Fruit fly (Drosophila melanogaster) whole organism, prepupa: ENCODE measurements around the gene CG31106.

Experiments used
- Blimp-1 ChIP-seq: fragments of 200-800 bp; sonication (Bioruptor generic); optimal IDR thresholded peaks from 3 replicates; lab custom pipeline; 2017; ENCODE audit warnings: missing biosample characterization, missing genetic modification characterization, mild to moderate bottlenecking, moderate library complexity, missing genetic modification reagents
- CG10631 ChIP-seq: fragments of 200-800 bp; sonication (Bioruptor generic); optimal IDR thresholded peaks from 2 replicates; lab custom pipeline; 2016; ENCODE audit warnings: missing biosample characterization, missing genetic modification characterization
- CG11294 ChIP-seq: fragments of 200-800 bp; sonication (Bioruptor generic); IDR thresholded peaks from 2 replicates; pipeline ENCODE4 v1.3.6; 2022; ENCODE audit warnings: missing biosample characterization, missing genetic modification characterization
- CG15336 ChIP-seq: fragments of 200-800 bp; sonication (Bioruptor generic); IDR thresholded peaks from 2 replicates; pipeline ENCODE4 v1.3.6; 2022; ENCODE audit warnings: missing biosample characterization, missing genetic modification characterization
- CG1621 ChIP-seq: fragments of 200-800 bp; sonication (Bioruptor generic); optimal IDR thresholded peaks from 3 replicates; lab custom pipeline; 2018; ENCODE audit warnings: missing biosample characterization, mild to moderate bottlenecking, missing genetic modification characterization
- CG3032 ChIP-seq: fragments of 200-800 bp; optimal IDR thresholded peaks from 2 replicates; lab custom pipeline; 2019; ENCODE audit warnings: missing biosample characterization, mild to moderate bottlenecking, missing genetic modification characterization, moderate library complexity
- CG31627 ChIP-seq: fragments of 200-800 bp; sonication (Bioruptor generic); optimal IDR thresholded peaks from 3 replicates; lab custom pipeline; 2016; ENCODE audit warnings: missing biosample characterization, missing genetic modification characterization
- CG32006 ChIP-seq: fragments of 200-800 bp; sonication (Bioruptor generic); optimal IDR thresholded peaks from 3 replicates; lab custom pipeline; 2017; ENCODE audit warnings: missing biosample characterization, mild to moderate bottlenecking, missing genetic modification characterization
- CG34406 ChIP-seq: fragments of 200-800 bp; sonication (Bioruptor generic); optimal IDR thresholded peaks from 3 replicates; lab custom pipeline; 2016; ENCODE audit warnings: missing biosample characterization, missing genetic modification characterization
- CG3919 ChIP-seq: fragments of 200-800 bp; sonication (Bioruptor generic); optimal IDR thresholded peaks from 3 replicates; lab custom pipeline; 2016; ENCODE audit warnings: missing biosample characterization, missing genetic modification characterization
- CG4318 ChIP-seq: fragments of 200-800 bp; sonication (Bioruptor generic); optimal IDR thresholded peaks from 3 replicates; lab custom pipeline; 2017; ENCODE audit warnings: missing biosample characterization, mild to moderate bottlenecking, missing genetic modification characterization
- CG6163 ChIP-seq: fragments of 200-800 bp; sonication (Bioruptor generic); IDR thresholded peaks from 3 replicates; pipeline ENCODE4 v1.3.6; 2022; ENCODE audit warnings: missing biosample characterization, missing genetic modification characterization
- CG6276 ChIP-seq: fragments of 200-800 bp; sonication (Bioruptor generic); optimal IDR thresholded peaks from 2 replicates; lab custom pipeline; 2017; ENCODE audit warnings: missing biosample characterization, mild to moderate bottlenecking, missing genetic modification characterization
- CG6792 ChIP-seq: fragments of 200-800 bp; sonication (Bioruptor generic); optimal IDR thresholded peaks from 3 replicates; lab custom pipeline; 2016; ENCODE audit warnings: missing biosample characterization, missing genetic modification characterization
- CG6808 ChIP-seq: fragments of 200-800 bp; sonication (Bioruptor generic); optimal IDR thresholded peaks from 3 replicates; lab custom pipeline; 2017; ENCODE audit warnings: missing biosample characterization, missing genetic modification characterization, mild to moderate bottlenecking, moderate library complexity, missing genetic modification reagents
- CG6854 ChIP-seq: fragments of 200-800 bp; sonication (Bioruptor generic); optimal IDR thresholded peaks from 2 replicates; lab custom pipeline; 2017; ENCODE audit warnings: missing biosample characterization, mild to moderate bottlenecking, missing genetic modification characterization
- CG8319 ChIP-seq: fragments of 200-800 bp; sonication (Bioruptor generic); optimal IDR thresholded peaks from 3 replicates; lab custom pipeline; 2016; ENCODE audit warnings: missing biosample characterization, missing genetic modification characterization
- CG8632 ChIP-seq: fragments of 200-800 bp; sonication (Bioruptor generic); optimal IDR thresholded peaks from 3 replicates; lab custom pipeline; 2016; ENCODE audit warnings: missing biosample characterization, missing genetic modification characterization
- CG9139 ChIP-seq: fragments of 200-800 bp; sonication (Bioruptor generic); optimal IDR thresholded peaks from 3 replicates; lab custom pipeline; 2017; ENCODE audit warnings: missing biosample characterization, mild to moderate bottlenecking, missing genetic modification characterization
- Eip75B ChIP-seq: fragments of 200-800 bp; sonication (Bioruptor generic); optimal IDR thresholded peaks from 3 replicates; lab custom pipeline; 2016; ENCODE audit warnings: missing biosample characterization, missing genetic modification characterization
- Eip93F ChIP-seq: fragments of 200-800 bp; sonication (Bioruptor generic); optimal IDR thresholded peaks from 2 replicates; lab custom pipeline; 2016; ENCODE audit warnings: missing biosample characterization, mild to moderate bottlenecking, missing genetic modification characterization
- Ets21C ChIP-seq: fragments of 200-800 bp; sonication (Bioruptor generic); optimal IDR thresholded peaks from 3 replicates; lab custom pipeline; 2016; ENCODE audit warnings: missing biosample characterization, missing genetic modification characterization
- Ets96B ChIP-seq: fragments of 200-800 bp; optimal IDR thresholded peaks from 2 replicates; lab custom pipeline; 2019; ENCODE audit warnings: missing biosample characterization, mild to moderate bottlenecking, missing genetic modification characterization, moderate library complexity
- Gug ChIP-seq: fragments of 200-800 bp; sonication (Bioruptor generic); IDR thresholded peaks from 2 replicates; pipeline ENCODE4 v1.3.6; 2022; ENCODE audit warnings: missing biosample characterization, missing genetic modification characterization
- Hr39 ChIP-seq: fragments of 200-800 bp; sonication (Bioruptor generic); optimal IDR thresholded peaks from 2 replicates; lab custom pipeline; 2016; ENCODE audit warnings: missing biosample characterization, missing genetic modification characterization
- Hr4 ChIP-seq: fragments of 200-800 bp; sonication (Bioruptor generic); optimal IDR thresholded peaks from 3 replicates; lab custom pipeline; 2016; ENCODE audit warnings: missing biosample characterization, missing genetic modification characterization
- Lpt ChIP-seq: fragments of 200-800 bp; sonication (Bioruptor generic); optimal IDR thresholded peaks from 3 replicates; lab custom pipeline; 2016; ENCODE audit warnings: missing biosample characterization, missing genetic modification characterization
- OdsH ChIP-seq: fragments of 200-800 bp; sonication (Bioruptor generic); optimal IDR thresholded peaks from 3 replicates; lab custom pipeline; 2016; ENCODE audit warnings: missing biosample characterization, missing genetic modification characterization
- Sox102F ChIP-seq: fragments of 200-800 bp; sonication (Bioruptor generic); optimal IDR thresholded peaks from 2 replicates; lab custom pipeline; 2016; ENCODE audit warnings: missing biosample characterization, mild to moderate bottlenecking, missing genetic modification characterization
- Sox14 ChIP-seq: fragments of 200-800 bp; sonication (Bioruptor generic); optimal IDR thresholded peaks from 3 replicates; lab custom pipeline; 2016; ENCODE audit warnings: missing biosample characterization, missing genetic modification characterization
- Sox15 ChIP-seq: fragments of 200-800 bp; sonication (Bioruptor generic); optimal IDR thresholded peaks from 3 replicates; lab custom pipeline; 2016; ENCODE audit warnings: missing biosample characterization, missing genetic modification characterization
- acj6 ChIP-seq: fragments of 200-800 bp; sonication (Bioruptor generic); optimal IDR thresholded peaks from 3 replicates; lab custom pipeline; 2016; ENCODE audit warnings: missing biosample characterization, missing genetic modification characterization
- cyc ChIP-seq: fragments of 200-800 bp; sonication (Bioruptor generic); optimal IDR thresholded peaks from 3 replicates; lab custom pipeline; 2016; ENCODE audit warnings: missing biosample characterization, missing genetic modification characterization
- dac ChIP-seq: fragments of 200-800 bp; sonication (Bioruptor generic); optimal IDR thresholded peaks from 2 replicates; lab custom pipeline; 2017; ENCODE audit warnings: missing biosample characterization, mild to moderate bottlenecking, missing genetic modification characterization
- dsx ChIP-seq: fragments of 200-800 bp; optimal IDR thresholded peaks from 3 replicates; lab custom pipeline; 2019; ENCODE audit warnings: missing biosample characterization, mild to moderate bottlenecking, missing genetic modification characterization, moderate library complexity; ENCODE audit not compliant: poor library complexity, severe bottlenecking
- eg ChIP-seq: fragments of 200-800 bp; sonication (Bioruptor generic); IDR thresholded peaks from 3 replicates; pipeline ENCODE4 v1.3.6; 2022; ENCODE audit warnings: missing biosample characterization, missing genetic modification characterization
- fd59A ChIP-seq: fragments of 200-800 bp; sonication (Bioruptor generic); optimal IDR thresholded peaks from 2 replicates; lab custom pipeline; 2017; ENCODE audit warnings: missing biosample characterization, mild to moderate bottlenecking, missing genetic modification characterization, missing genetic modification reagents
- net ChIP-seq: fragments of 200-800 bp; sonication (Bioruptor generic); optimal IDR thresholded peaks from 3 replicates; lab custom pipeline; 2016; ENCODE audit warnings: missing biosample characterization, missing genetic modification characterization
- pdm3 ChIP-seq: fragments of 200-800 bp; sonication (Bioruptor generic); optimal IDR thresholded peaks from 3 replicates; lab custom pipeline; 2016; ENCODE audit warnings: missing biosample characterization, missing genetic modification characterization
- salr ChIP-seq, 2 experiments: fragments of 200-800 bp; sonication (Bioruptor generic); optimal IDR thresholded peaks; 3 replicates each; lab custom pipeline; 2016 to 2018; ENCODE audit warnings: missing biosample characterization in 2 of 2, missing genetic modification characterization in 2 of 2, mild to moderate bottlenecking in 1 of 2
- ss ChIP-seq, 2 experiments: fragments of 200-800 bp; sonication (Bioruptor generic); optimal IDR thresholded peaks; 2 replicates in 1 of 2; 3 replicates in 1 of 2; lab custom pipeline; 2017 to 2018; ENCODE audit warnings: mild to moderate bottlenecking in 2 of 2, missing biosample characterization in 2 of 2, missing genetic modification characterization in 2 of 2, moderate library complexity in 1 of 2
- svp ChIP-seq: fragments of 200-800 bp; sonication (Bioruptor generic); peaks from one replicate; lab custom pipeline; 2016; ENCODE audit warnings: missing biosample characterization, missing genetic modification characterization
- topi ChIP-seq: fragments of 200-800 bp; sonication (Bioruptor generic); optimal IDR thresholded peaks from 3 replicates; lab custom pipeline; 2016; ENCODE audit warnings: missing biosample characterization, missing genetic modification characterization

CG31106 gene

DNA sequence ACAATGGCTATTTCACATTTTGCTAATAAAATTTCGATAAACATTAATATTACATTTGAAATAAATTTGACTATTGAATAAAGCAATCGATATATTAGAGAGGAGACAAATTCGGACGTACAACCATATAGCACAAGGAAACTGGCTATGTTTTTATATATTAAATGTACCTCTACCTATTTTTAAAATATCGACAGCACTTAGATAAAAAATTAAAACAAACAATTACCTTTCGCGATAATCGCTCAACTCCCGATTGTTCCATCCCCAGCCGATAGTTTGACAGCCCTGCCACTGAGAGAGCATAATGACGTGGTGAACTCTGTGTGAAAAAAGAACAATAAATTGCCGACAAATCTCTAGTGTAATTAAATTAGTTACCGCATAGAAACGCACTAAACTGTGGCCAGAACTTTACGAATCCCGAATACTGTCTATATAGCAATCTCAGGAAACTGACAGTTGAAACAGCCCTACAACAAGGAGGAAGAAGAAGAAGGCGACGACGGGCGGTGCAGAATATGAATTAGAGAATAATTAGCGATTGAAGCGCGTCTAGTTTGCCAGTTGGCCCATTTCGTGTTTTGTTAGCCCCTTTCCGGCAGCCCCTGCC, 42.6 kb downstream of the CG31106 start, which contains the start of gene CG11857 (continued):
- TF ChIP-seq Blimp-1 (GFP tag; lab: Kevin White, UChicago) (peak; percentile 86), Sox14 (GFP tag; lab: Kevin White, UChicago) (peak; percentile 97), Sox102F (GFP tag; lab: Kevin White, UChicago) (no peak), Hr4 (GFP tag; lab: Kevin White, UChicago) (peak; percentile 97), eg (peak; percentile 98), CG10631 (GFP tag; lab: Kevin White, UChicago) (peak; percentile 98), Eip75B (GFP tag; lab: Kevin White, UChicago) (peak; percentile 95), cyc (GFP tag; lab: Kevin White, UChicago) (peak; percentile 97), CG6854 (peak; percentile 76), CG3919 (GFP tag; lab: Kevin White, UChicago) (peak; percentile 96), CG6792 (GFP tag; lab: Kevin White, UChicago) (peak; percentile 94), CG11294 (GFP tag; lab: Robert Waterston, UW) (peak; percentile 97), CG31627 (GFP tag; lab: Kevin White, UChicago) (peak; percentile 98), acj6 (peak; percentile 97), dsx (GFP tag; lab: Kevin White, UChicago) (peak; percentile 91), topi (peak; percentile 97), Eip93F (peak; percentile 89), CG4318 (GFP tag; lab: Kevin White, UChicago) (no peak), CG6276 (GFP tag; lab: Kevin White, UChicago) (no peak), CG6808 (GFP tag; lab: Kevin White, UChicago) (no peak), CG6163 (peak; percentile 98), CG15336 (GFP tag; lab: Robert Waterston, UW) (peak; percentile 93), CG8632 (GFP tag; lab: Kevin White, UChicago) (peak; percentile 92), CG32006 (peak; percentile 96), CG3032 (tag; lab: Kevin White, UChicago) (peak; percentile 98), Gug (GFP tag; lab: Robert Waterston, UW) (peak; percentile 98), Ets96B (tag; lab: Kevin White, UChicago) (peak; percentile 94), CG34406 (GFP tag; lab: Kevin White, UChicago) (peak; percentile 92), Sox15 (peak; percentile 96), Ets21C (GFP tag; lab: Kevin White, UChicago) (peak; percentile 97), net (GFP tag; lab: Kevin White, UChicago) (peak; percentile 94), fd59A (peak; percentile 91), pdm3 (peak; percentile 97), ss (GFP tag; optimal IDR thresholded peaks at IDR 0.05; lab: Kevin White, UChicago) (peak in 1 of 2 experiments; percentile 91), CG8319 (peak; percentile 93), CG9139 (no peak), dac (GFP tag; lab: Kevin White, UChicago) (peak; percentile 94), CG1621 (tag; lab: Kevin White, UChicago) (peak; percentile 93), Hr39 (peak; percentile 98), OdsH (GFP tag; lab: Kevin White, UChicago) (peak; percentile 97), Lpt (GFP tag; lab: Kevin White, UChicago) (peak; percentile 89), svp (peak; percentile 99), salr (GFP tag; optimal IDR thresholded peaks at IDR 0.05; lab: Kevin White, UChicago) (peak in 1 of 2 experiments; percentile 93)
